Worm (Caenorhabditis elegans) whole organism, L1 larva: ENCODE measurements around the gene npr-10.

Source experiments
- dpl-1 ChIP-seq, 3 experiments: fragments of 150-350 bp in 2 of 3; sonication (generic microtip) in 1 of 3; optimal IDR thresholded peaks; 2 replicates each; lab custom pipeline; 2014 to 2017; ENCODE audit warnings: missing biosample characterization in 3 of 3, missing genetic modification characterization in 3 of 3, missing genetic modification reagents in 3 of 3
- efl-1 ChIP-seq, 4 experiments: fragments of 150-350 bp; optimal IDR thresholded peaks in 3 of 4; peaks in 1 of 4; 1 replicate in 1 of 4; 2 replicates in 3 of 4; lab custom pipeline; 2014; ENCODE audit warnings: missing biosample characterization in 2 of 4, missing genetic modification characterization in 2 of 4, missing genetic modification reagents in 2 of 4
- elt-3 ChIP-seq, 6 experiments: fragments of 150-350 bp in 1 of 6; sonication (generic microtip); optimal IDR thresholded peaks; 2 replicates each; lab custom pipeline; 2017 to 2018; ENCODE audit warnings: missing biosample characterization in 6 of 6, missing genetic modification characterization in 6 of 6, inconsistent platforms in 1 of 6
- fkh-10 ChIP-seq: sonication (generic microtip); optimal IDR thresholded peaks from 2 replicates; lab custom pipeline; 2017; ENCODE audit warnings: missing biosample characterization, missing genetic modification reagents, missing genetic modification characterization
- mdl-1 ChIP-seq, 2 experiments: fragments of 150-350 bp; optimal IDR thresholded peaks; 2 replicates each; lab custom pipeline; 2014 to 2017; ENCODE audit warnings: missing biosample characterization in 2 of 2, missing genetic modification characterization in 2 of 2, inconsistent platforms in 1 of 2
- mep-1 ChIP-seq: fragments of 150-350 bp; optimal IDR thresholded peaks from 2 replicates; lab custom pipeline; 2014; ENCODE audit warnings: missing biosample characterization, missing genetic modification characterization
- nhr-12 ChIP-seq: sonication (generic microtip); optimal IDR thresholded peaks from 2 replicates; lab custom pipeline; 2017; ENCODE audit warnings: missing biosample characterization, missing genetic modification characterization
- nhr-237 ChIP-seq: fragments of 150-350 bp; optimal IDR thresholded peaks from 2 replicates; lab custom pipeline; 2014; ENCODE audit warnings: missing biosample characterization, missing genetic modification characterization
- nhr-47 ChIP-seq: sonication (generic microtip); optimal IDR thresholded peaks from 2 replicates; lab custom pipeline; 2016; ENCODE audit warnings: mild to moderate bottlenecking, missing genetic modification characterization, moderate library complexity, missing compliant biosample characterization
- nhr-77 ChIP-seq: fragments of 150-350 bp; optimal IDR thresholded peaks from 2 replicates; lab custom pipeline; 2014; ENCODE audit warnings: missing biosample characterization, missing genetic modification characterization
- skn-1 ChIP-seq: fragments of 150-350 bp; optimal IDR thresholded peaks from 2 replicates; lab custom pipeline; 2014; ENCODE audit warnings: missing biosample characterization, missing genetic modification characterization
- unc-62 ChIP-seq: fragments of 150-350 bp; optimal IDR thresholded peaks from 2 replicates; lab custom pipeline; 2014; ENCODE audit warnings: missing biosample characterization, missing genetic modification reagents, missing genetic modification characterization
- zag-1 ChIP-seq: fragments of 150-350 bp; optimal IDR thresholded peaks from 2 replicates; lab custom pipeline; 2014; ENCODE audit warnings: missing biosample characterization, missing genetic modification characterization

ce11 chrX:13006734-13007133 lies 25.8 kb downstream of the npr-10 start:
- no peak for TF ChIP-seq nhr-237 (tag; lab: Kevin White, UChicago)
- TF ChIP-seq fkh-10 = no peak
- TF ChIP-seq unc-62 (GFP tag; lab: Kevin White, UChicago) = no peak
- no peak for TF ChIP-seq dpl-1 (GFP tag; optimal IDR thresholded peaks at IDR 0.05; lab: Kevin White, UChicago)
- TF ChIP-seq zag-1 (tag; lab: Kevin White, UChicago) = no peak
- no peak for TF ChIP-seq nhr-12
- peak in 1 of 6 experiments; percentile 41 for TF ChIP-seq elt-3 (tag; optimal IDR thresholded peaks at IDR 0.05; lab: Kevin White, UChicago)
- TF ChIP-seq skn-1 (tag; lab: Kevin White, UChicago) = no peak
- no peak for TF ChIP-seq mdl-1 (tag; optimal IDR thresholded peaks at IDR 0.05; lab: Kevin White, UChicago)
- TF ChIP-seq nhr-47 = no peak
- TF ChIP-seq mep-1 (tag; lab: Kevin White, UChicago) = no peak
- TF ChIP-seq efl-1 (optimal IDR thresholded peaks at IDR 0.05; lab: Kevin White, UChicago) = no peak
- TF ChIP-seq efl-1 (GFP tag; optimal IDR thresholded peaks at IDR 0.05 in 1 of 2; lab: Kevin White, UChicago) = no peak
- TF ChIP-seq nhr-77 (tag; lab: Kevin White, UChicago) = no peak
